Worm (Caenorhabditis elegans): ENCODE data around the gene exp-1.

DNA sequence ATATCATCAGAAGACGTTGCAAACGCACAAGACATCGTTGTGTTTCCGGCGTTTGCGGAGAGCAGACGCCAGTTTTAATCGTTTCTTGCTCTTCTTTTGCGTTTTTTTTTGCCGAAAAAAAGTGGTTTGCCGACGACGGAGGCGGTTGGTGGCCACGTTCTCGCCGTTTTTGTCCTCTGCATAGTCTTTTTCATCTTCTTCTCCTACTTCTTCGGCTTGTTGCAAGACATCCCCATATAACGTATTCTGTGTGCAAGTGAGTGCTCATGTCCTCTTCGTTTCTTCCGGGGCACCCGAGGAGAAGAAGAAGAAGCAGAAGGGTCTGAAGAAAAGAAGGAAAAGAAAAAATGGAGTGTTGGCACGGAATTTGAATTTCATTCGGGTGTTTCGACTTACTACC, 14.1 kb upstream of the exp-1 start:
- no peak for TF ChIP-seq pat-9 (tag; optimal IDR thresholded peaks at IDR 0.05)
- no peak for TF ChIP-seq hlh-13 (GFP tag; optimal IDR thresholded peaks at IDR 0.05)
- TF ChIP-seq unc-42 (tag; optimal IDR thresholded peaks at IDR 0.05) = peak; percentile 12
- no peak for TF ChIP-seq sox-4 (tag; optimal IDR thresholded peaks at IDR 0.05)
- no peak for TF ChIP-seq pqm-1 (tag; optimal IDR thresholded peaks at IDR 0.05)
- TF ChIP-seq elt-2 (tag; optimal IDR thresholded peaks at IDR 0.05) = no peak
- no peak for TF ChIP-seq nfya-1 (tag; optimal IDR thresholded peaks at IDR 0.05)
- TF ChIP-seq lin-11 (tag; optimal IDR thresholded peaks at IDR 0.05) = no peak
- TF ChIP-seq unc-55 (GFP tag; optimal IDR thresholded peaks at IDR 0.05) = no peak

All from whole organism, late embryonic.